Fruit fly (Drosophila melanogaster): Measurements from ENCODE around the gene Eig71Eh.

DNA sequence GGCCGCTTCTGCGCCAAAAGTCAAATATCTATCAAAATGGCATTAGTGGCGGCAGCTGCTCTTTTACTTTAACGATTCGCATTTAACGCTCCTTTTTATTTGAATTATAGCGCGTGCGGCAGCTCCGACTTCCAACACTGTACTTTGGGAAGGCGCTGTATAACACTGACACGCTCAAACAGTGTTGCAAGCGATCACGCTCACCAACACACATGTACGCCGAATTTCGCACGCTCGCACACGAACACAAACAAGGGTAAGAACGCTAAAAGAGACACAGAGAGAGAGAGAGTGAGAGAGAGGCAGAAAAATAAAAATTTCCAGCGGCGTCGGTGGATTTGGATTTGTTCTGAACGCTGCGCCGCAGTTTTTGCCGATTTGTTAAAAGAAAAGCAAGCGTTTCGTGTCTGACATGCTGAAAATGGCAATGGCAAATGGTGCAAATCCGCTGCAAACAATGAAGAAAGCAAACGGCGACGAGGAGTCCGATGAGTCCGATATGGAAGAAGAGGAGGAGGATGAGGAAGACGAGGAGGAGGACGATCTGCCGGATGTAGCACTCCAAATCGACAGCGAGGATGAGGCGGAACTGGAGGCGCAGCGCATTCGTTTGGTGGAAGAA lies 39.5 kb downstream of the Eig71Eh start, which contains the start of gene Phs:
- TF ChIP-seq bab1 (GFP tag; optimal IDR thresholded peaks at IDR 0.05) = peak; percentile 20
- TF ChIP-seq CG7045 (GFP tag; optimal IDR thresholded peaks at IDR 0.05) = peak; percentile 77
- TF ChIP-seq kay (GFP tag; ENCODE audit: borderline replicate concordance) = no peak
- peak; percentile 69 for TF ChIP-seq CG14711 (tag; optimal IDR thresholded peaks at IDR 0.05)
- TF ChIP-seq CG33017 (tag; optimal IDR thresholded peaks at IDR 0.05) = peak; percentile 67
- TF ChIP-seq ovo (GFP tag; optimal IDR thresholded peaks at IDR 0.05) = peak; percentile 73
- TF ChIP-seq CG5204 (GFP tag; optimal IDR thresholded peaks at IDR 0.05) = peak; percentile 81
- peak; percentile 52 for TF ChIP-seq CG11617 (GFP tag; optimal IDR thresholded peaks at IDR 0.05)
- TF ChIP-seq cnc (optimal IDR thresholded peaks at IDR 0.05) = no peak
- TF ChIP-seq CG12768 (GFP tag; optimal IDR thresholded peaks at IDR 0.05) = peak; percentile 86
- peak; percentile 77 for TF ChIP-seq tj (GFP tag; optimal IDR thresholded peaks at IDR 0.05)
- TF ChIP-seq pad (GFP tag; optimal IDR thresholded peaks at IDR 0.05) = peak; percentile 90
